Worm (Caenorhabditis elegans) whole organism, late embryonic: ENCODE results near the gene zfp-1.

Experiments used
- C08G9.2 ChIP-seq: sonication (generic microtip); optimal IDR thresholded peaks from 2 replicates; lab custom pipeline; 2016; ENCODE audit warnings: mild to moderate bottlenecking, missing genetic modification characterization, moderate library complexity, missing compliant biosample characterization
- C38D4.7 ChIP-seq: fragments of 200-800 bp; sonication (Bioruptor generic); optimal IDR thresholded peaks from 2 replicates; lab custom pipeline; 2018; ENCODE audit warnings: mild to moderate bottlenecking, missing genetic modification characterization, moderate library complexity, missing compliant biosample characterization
- F13H6.1 ChIP-seq: sonication (generic microtip); optimal IDR thresholded peaks from 2 replicates; lab custom pipeline; 2016; ENCODE audit warnings: missing genetic modification characterization, missing compliant biosample characterization
- T23F11.4 ChIP-seq: fragments of 200-800 bp; sonication (Bioruptor generic); optimal IDR thresholded peaks from 2 replicates; lab custom pipeline; 2018; ENCODE audit warnings: mild to moderate bottlenecking, missing genetic modification characterization, missing compliant biosample characterization
- Y22D7AL.16 ChIP-seq: sonication (generic microtip); optimal IDR thresholded peaks from 2 replicates; lab custom pipeline; 2016; ENCODE audit warnings: missing genetic modification characterization, missing compliant biosample characterization
- ama-1 ChIP-seq: fragments of 150-350 bp; optimal IDR thresholded peaks from 2 replicates; lab custom pipeline; 2014
- ceh-14 ChIP-seq: sonication (generic microtip); optimal IDR thresholded peaks from 2 replicates; lab custom pipeline; 2016; ENCODE audit warnings: missing genotype, missing genetic modification characterization, missing compliant biosample characterization
- ceh-18 ChIP-seq: sonication (generic microtip); optimal IDR thresholded peaks from 2 replicates; lab custom pipeline; 2016; ENCODE audit warnings: missing genetic modification characterization, missing compliant biosample characterization
- ceh-19 ChIP-seq: fragments of 200-800 bp; sonication (Bioruptor generic); optimal IDR thresholded peaks from 2 replicates; lab custom pipeline; 2018; ENCODE audit warnings: mild to moderate bottlenecking, missing genetic modification characterization, missing compliant biosample characterization
- ceh-2 ChIP-seq: sonication (generic microtip); optimal IDR thresholded peaks from 2 replicates; lab custom pipeline; 2016; ENCODE audit warnings: missing genotype, missing genetic modification characterization, missing compliant biosample characterization
- ceh-22 ChIP-seq: sonication (generic microtip); optimal IDR thresholded peaks from 2 replicates; lab custom pipeline; 2017; ENCODE audit warnings: missing biosample characterization, missing genetic modification characterization
- ceh-31 ChIP-seq: sonication (generic microtip); optimal IDR thresholded peaks from 2 replicates; lab custom pipeline; 2016; ENCODE audit warnings: missing genetic modification characterization, missing compliant biosample characterization
- ceh-34 ChIP-seq: sonication (generic microtip); optimal IDR thresholded peaks from 2 replicates; lab custom pipeline; 2016; ENCODE audit warnings: mild to moderate bottlenecking, missing genetic modification characterization, missing compliant biosample characterization
- ceh-45 ChIP-seq: fragments of 200-800 bp; sonication (Bioruptor generic); IDR thresholded peaks from 2 replicates; pipeline ENCODE4 v1.3.6; 2022; ENCODE audit warnings: missing genetic modification reagents, missing genetic modification characterization, missing compliant biosample characterization
- che-1 ChIP-seq: sonication (generic microtip); optimal IDR thresholded peaks from 2 replicates; lab custom pipeline; 2016; ENCODE audit warnings: mild to moderate bottlenecking, missing genetic modification characterization, missing compliant biosample characterization
- ets-4 ChIP-seq: sonication (generic microtip); optimal IDR thresholded peaks from 2 replicates; lab custom pipeline; 2016; ENCODE audit warnings: missing genetic modification characterization, missing compliant biosample characterization
- fax-1 ChIP-seq: sonication (generic microtip); optimal IDR thresholded peaks from 2 replicates; lab custom pipeline; 2016; ENCODE audit warnings: missing genotype, missing genetic modification characterization, missing compliant biosample characterization
- gmeb-2 ChIP-seq: sonication (generic microtip); optimal IDR thresholded peaks from 2 replicates; lab custom pipeline; 2016; ENCODE audit warnings: missing genetic modification characterization, inconsistent platforms, missing compliant biosample characterization
- hlh-30 ChIP-seq: sonication (generic microtip); optimal IDR thresholded peaks from 2 replicates; lab custom pipeline; 2017; ENCODE audit warnings: antibody characterized with exemption, missing genetic modification characterization, missing compliant biosample characterization; ENCODE audit not compliant: insufficient read depth
- hlh-6 ChIP-seq: sonication (generic microtip); optimal IDR thresholded peaks from 2 replicates; lab custom pipeline; 2016; ENCODE audit warnings: missing genotype, missing genetic modification characterization, missing compliant biosample characterization
- hlh-8 ChIP-seq: sonication (generic microtip); optimal IDR thresholded peaks from 2 replicates; lab custom pipeline; 2016; ENCODE audit warnings: missing genotype, missing genetic modification characterization, missing compliant biosample characterization
- lin-11 ChIP-seq: fragments of 200-800 bp; sonication (Bioruptor generic); optimal IDR thresholded peaks from 2 replicates; lab custom pipeline; 2018; ENCODE audit warnings: mild to moderate bottlenecking, missing genetic modification characterization, missing compliant biosample characterization
- nfya-1 ChIP-seq: sonication (generic microtip); optimal IDR thresholded peaks from 2 replicates; lab custom pipeline; 2017; ENCODE audit warnings: missing genetic modification characterization, mild to moderate bottlenecking, missing compliant biosample characterization, antibody characterized with exemption, moderate library complexity
- nhr-11 ChIP-seq: fragments of 150-350 bp; optimal IDR thresholded peaks from 2 replicates; lab custom pipeline; 2014; ENCODE audit warnings: missing biosample characterization, missing genetic modification characterization
- nhr-232 ChIP-seq: sonication (generic microtip); optimal IDR thresholded peaks from 2 replicates; lab custom pipeline; 2016; ENCODE audit warnings: missing genetic modification characterization, missing compliant biosample characterization
- npax-4 ChIP-seq: sonication (generic microtip); optimal IDR thresholded peaks from 2 replicates; lab custom pipeline; 2016; ENCODE audit warnings: missing genetic modification characterization, missing compliant biosample characterization
- pag-3 ChIP-seq: sonication (generic microtip); optimal IDR thresholded peaks from 2 replicates; lab custom pipeline; 2016; ENCODE audit warnings: missing compliant biosample characterization, missing genetic modification characterization, borderline replicate concordance
- pat-9 ChIP-seq: fragments of 200-800 bp; sonication (Bioruptor generic); optimal IDR thresholded peaks from 2 replicates; lab custom pipeline; 2018; ENCODE audit warnings: mild to moderate bottlenecking, missing genetic modification characterization, moderate library complexity, missing compliant biosample characterization
- pha-2 ChIP-seq: sonication (generic microtip); optimal IDR thresholded peaks from 2 replicates; lab custom pipeline; 2017; ENCODE audit warnings: mild to moderate bottlenecking, missing genetic modification characterization, missing compliant biosample characterization
- pha-4 ChIP-seq: fragments of 150-350 bp; optimal IDR thresholded peaks from 2 replicates; lab custom pipeline; 2018; ENCODE audit warnings: missing biosample characterization, missing genetic modification reagents, missing genetic modification characterization
- pqm-1 ChIP-seq: sonication (generic microtip); optimal IDR thresholded peaks from 2 replicates; lab custom pipeline; 2016; ENCODE audit warnings: missing genetic modification characterization, missing compliant biosample characterization
- pros-1 ChIP-seq: fragments of 150-350 bp; optimal IDR thresholded peaks from 2 replicates; lab custom pipeline; 2014; ENCODE audit warnings: missing biosample characterization, missing genetic modification reagents, missing genetic modification characterization
- ref-2 ChIP-seq: sonication (generic microtip); optimal IDR thresholded peaks from 2 replicates; lab custom pipeline; 2016; ENCODE audit warnings: missing genetic modification characterization, missing compliant biosample characterization
- sox-4 ChIP-seq: sonication (generic microtip); optimal IDR thresholded peaks from 2 replicates; lab custom pipeline; 2017; ENCODE audit warnings: mild to moderate bottlenecking, missing genetic modification characterization, inconsistent platforms, missing compliant biosample characterization
- tbx-2 ChIP-seq: sonication (generic microtip); optimal IDR thresholded peaks from 2 replicates; lab custom pipeline; 2016; ENCODE audit warnings: missing genetic modification characterization, missing compliant biosample characterization
- tbx-7 ChIP-seq: sonication (generic microtip); optimal IDR thresholded peaks from 2 replicates; lab custom pipeline; 2016; ENCODE audit warnings: missing genotype, missing genetic modification characterization, missing compliant biosample characterization
- unc-3 ChIP-seq, 2 experiments: fragments of 200-800 bp in 1 of 2; sonication (Bioruptor generic) in 1 of 2; sonication (generic microtip) in 1 of 2; conservative IDR thresholded peaks in 1 of 2; optimal IDR thresholded peaks in 1 of 2; 2 replicates each; pipeline versions ENCODE4 v1.3.6 to Lab custom; 2016 to 2022; ENCODE audit warnings: missing compliant biosample characterization in 2 of 2, missing genetic modification characterization in 2 of 2, missing genetic modification reagents in 1 of 2
- unc-42 ChIP-seq: sonication (generic microtip); optimal IDR thresholded peaks from 2 replicates; lab custom pipeline; 2016; ENCODE audit warnings: missing genotype, missing genetic modification characterization, missing compliant biosample characterization
- unc-55 ChIP-seq: sonication (generic microtip); optimal IDR thresholded peaks from 2 replicates; lab custom pipeline; 2017; ENCODE audit warnings: missing biosample characterization, missing genetic modification reagents, missing genetic modification characterization
- zip-5 ChIP-seq: sonication (generic microtip); optimal IDR thresholded peaks from 2 replicates; lab custom pipeline; 2016; ENCODE audit warnings: missing genetic modification characterization, missing compliant biosample characterization
- ztf-16 ChIP-seq: sonication (generic microtip); optimal IDR thresholded peaks from 2 replicates; lab custom pipeline; 2017; ENCODE audit warnings: missing genetic modification characterization, missing compliant biosample characterization

The zfp-1 gene

ce11 chrIII:8785426-8785825 is 5.9 kb upstream of the zfp-1 start:
- no peak for TF ChIP-seq lin-11 (tag; lab: Kevin White, UChicago)
- peak; percentile 65 for TF ChIP-seq ceh-18
- no peak for TF ChIP-seq hlh-6
- peak; percentile 58 for TF ChIP-seq hlh-30
- TF ChIP-seq pros-1 (tag; lab: Kevin White, UChicago), result no peak

ce11 chrIII:8786077-8786476 is 5.3 kb upstream of the zfp-1 start, which contains the start of gene K02D10.8:
Gene K02D10.8, plus strand, starts transcription at chrIII:8786377.
- TF ChIP-seq che-1 (tag; lab: Kevin White, UChicago) (no peak), nhr-11 (tag; lab: Kevin White, UChicago) (no peak), unc-42 (tag; lab: Kevin White, UChicago) (no peak), sox-4 (tag; lab: Kevin White, UChicago) (no peak), gmeb-2 (tag; lab: Kevin White, UChicago) (no peak), nfya-1 (tag; lab: Kevin White, UChicago) (no peak), pag-3 (tag; lab: Kevin White, UChicago) (no peak), ceh-45 (GFP tag; lab: Robert Waterston, UW) (no peak), Y22D7AL.16 (tag; lab: Kevin White, UChicago) (no peak), pros-1 (tag; lab: Kevin White, UChicago) (no peak), F13H6.1 (tag; lab: Kevin White, UChicago) (no peak), hlh-8 (tag; lab: Kevin White, UChicago) (no peak), T23F11.4 (no peak), ceh-2 (tag; lab: Kevin White, UChicago) (no peak), pqm-1 (tag; lab: Kevin White, UChicago) (no peak), ceh-22 (tag; lab: Kevin White, UChicago) (no peak), pha-4 (no peak), C08G9.2 (tag; lab: Kevin White, UChicago) (no peak), hlh-30 (no peak)

ce11 chrIII:8788690-8789089 is 2.6 kb upstream of the zfp-1 start:
- TF ChIP-seq ama-1 (lab: Kevin White, UChicago) (no peak), C38D4.7 (GFP tag; lab: Kevin White, UChicago) (no peak), ceh-14 (peak; percentile 17), unc-42 (tag; lab: Kevin White, UChicago) (peak; percentile 14), fax-1 (tag; lab: Kevin White, UChicago) (no peak), pqm-1 (tag; lab: Kevin White, UChicago) (no peak), tbx-2 (tag; lab: Kevin White, UChicago) (peak; percentile 32), ceh-31 (tag; lab: Kevin White, UChicago) (peak; percentile 29), ceh-45 (GFP tag; lab: Robert Waterston, UW) (no peak), T23F11.4 (no peak), hlh-8 (tag; lab: Kevin White, UChicago) (no peak)
- TF ChIP-seq, all 69 proteins: peak for 4

ce11 chrIII:8792251-8792650 is 916 bp downstream of the zfp-1 start, which contains the start of gene ztf-1:
Gene ztf-1, minus strand, starts transcription at chrIII:8792351.
- TF ChIP-seq npax-4 (tag; lab: Kevin White, UChicago) (no peak), pag-3 (tag; lab: Kevin White, UChicago) (no peak)

ce11 chrIII:8794793-8795192 is 3.5 kb downstream of the zfp-1 start:
- peak; percentile 13 for TF ChIP-seq ceh-19 (GFP tag; lab: Kevin White, UChicago)
- TF ChIP-seq tbx-7, result no peak
- TF ChIP-seq ceh-18, result peak; percentile 28
- TF ChIP-seq pha-2 (tag; lab: Kevin White, UChicago), result peak; percentile 26
- TF ChIP-seq pros-1 (tag; lab: Kevin White, UChicago), result peak; percentile 87
- peak; percentile 76 for TF ChIP-seq ceh-31 (tag; lab: Kevin White, UChicago)
- no peak for TF ChIP-seq pat-9 (tag; lab: Kevin White, UChicago)
- peak; percentile 25 for TF ChIP-seq ztf-16 (tag; lab: Kevin White, UChicago)
- no peak for TF ChIP-seq nhr-232 (tag; lab: Kevin White, UChicago)
- TF ChIP-seq F13H6.1 (tag; lab: Kevin White, UChicago), result peak; percentile 7
- TF ChIP-seq zip-5 (tag; lab: Kevin White, UChicago), result no peak
- TF ChIP-seq nfya-1 (tag; lab: Kevin White, UChicago), result peak; percentile 60
- peak; percentile 77 for TF ChIP-seq ref-2 (tag; lab: Kevin White, UChicago)
- TF ChIP-seq unc-55 (GFP tag; lab: Kevin White, UChicago), result peak; percentile 41
- peak; percentile 5 for TF ChIP-seq ama-1 (lab: Kevin White, UChicago)
- peak; percentile 82 for TF ChIP-seq ceh-34 (tag; lab: Kevin White, UChicago)
- TF ChIP-seq hlh-30, result peak; percentile 3
- peak; percentile 51 for TF ChIP-seq tbx-2 (tag; lab: Kevin White, UChicago)
- no peak for TF ChIP-seq unc-3 (GFP tag; conservative IDR thresholded peaks at IDR 0.05; lab: Robert Waterston, UW)
- TF ChIP-seq unc-3 (tag; optimal IDR thresholded peaks at IDR 0.05; lab: Kevin White, UChicago), result no peak
- peak; percentile 42 for TF ChIP-seq ets-4 (tag; lab: Kevin White, UChicago)
